Worm (Caenorhabditis elegans) whole organism, L4 larva: ENCODE data around the gene T24D8.6.

Experiments
- D1046.2 ChIP-seq: fragments of 200-800 bp; sonication (Bioruptor generic); IDR thresholded peaks from 2 replicates; pipeline ENCODE4 v1.3.6; 2022; ENCODE audit warnings: missing genetic modification characterization, missing compliant biosample characterization
- F26F4.8 ChIP-seq: fragments of 200-800 bp; sonication (Bioruptor generic); conservative IDR thresholded peaks from 2 replicates; pipeline ENCODE4 v1.3.6; 2022; ENCODE audit warnings: missing genetic modification characterization, missing compliant biosample characterization
- F49E8.2 ChIP-seq: sonication (generic microtip); optimal IDR thresholded peaks from 2 replicates; lab custom pipeline; 2016; ENCODE audit warnings: missing compliant biosample characterization, mild to moderate bottlenecking, missing genetic modification characterization, borderline replicate concordance
- T20F7.1 ChIP-seq: fragments of 200-800 bp; sonication (Bioruptor generic); optimal IDR thresholded peaks from 2 replicates; lab custom pipeline; 2018; ENCODE audit warnings: mild to moderate bottlenecking, missing genetic modification characterization, missing compliant biosample characterization
- T26A8.4 ChIP-seq: fragments of 200-800 bp; sonication (Bioruptor generic); IDR thresholded peaks from 2 replicates; pipeline ENCODE4 v1.3.6; 2022; ENCODE audit warnings: missing genetic modification characterization, missing compliant biosample characterization
- Y5F2A.4 ChIP-seq: fragments of 200-800 bp; sonication (Bioruptor generic); optimal IDR thresholded peaks from 2 replicates; lab custom pipeline; 2018; ENCODE audit warnings: mild to moderate bottlenecking, missing genetic modification characterization, missing compliant biosample characterization
- ZK546.5 ChIP-seq, 2 experiments: sonication (generic microtip); optimal IDR thresholded peaks; 2 replicates each; lab custom pipeline; 2017; ENCODE audit warnings: missing biosample characterization in 2 of 2, missing genetic modification characterization in 2 of 2
- aha-1 ChIP-seq: fragments of 150-350 bp; peaks from one replicate; lab custom pipeline; 2014; ENCODE audit warnings: missing biosample characterization, missing genetic modification characterization
- aly-2 ChIP-seq: sonication (generic microtip); optimal IDR thresholded peaks from 2 replicates; lab custom pipeline; 2018; ENCODE audit warnings: missing biosample characterization, missing genetic modification characterization
- ama-1 ChIP-seq: fragments of 150-350 bp; optimal IDR thresholded peaks from 2 replicates; lab custom pipeline; 2014; ENCODE audit warnings: inconsistent platforms, mixed read lengths
- arid-1 ChIP-seq: fragments of 200-800 bp; sonication (Bioruptor generic); conservative IDR thresholded peaks from 2 replicates; pipeline ENCODE4 v1.3.6; 2022; ENCODE audit warnings: missing genetic modification reagents, missing genetic modification characterization, missing compliant biosample characterization
- ceh-62 ChIP-seq: sonication (generic microtip); optimal IDR thresholded peaks from 2 replicates; lab custom pipeline; 2017; ENCODE audit warnings: missing biosample characterization, missing genetic modification characterization
- ceh-82 ChIP-seq: sonication (generic microtip); optimal IDR thresholded peaks from 2 replicates; lab custom pipeline; 2017; ENCODE audit warnings: missing biosample characterization, missing genetic modification characterization
- daf-8 ChIP-seq: fragments of 200-800 bp; sonication (Bioruptor generic); IDR thresholded peaks from 2 replicates; pipeline ENCODE4 v1.3.6; 2022; ENCODE audit warnings: missing genetic modification characterization, missing compliant biosample characterization
- dmd-6 ChIP-seq: fragments of 200-800 bp; sonication (Bioruptor generic); IDR thresholded peaks from 2 replicates; pipeline ENCODE4 v1.3.6; 2022; ENCODE audit warnings: missing genetic modification reagents, missing genetic modification characterization, missing compliant biosample characterization
- hlh-11 ChIP-seq: fragments of 200-800 bp; sonication (Bioruptor generic); optimal IDR thresholded peaks from 2 replicates; lab custom pipeline; 2018; ENCODE audit warnings: mild to moderate bottlenecking, missing genetic modification characterization, missing compliant biosample characterization
- lin-15B ChIP-seq: fragments of 150-350 bp; sonication (generic microtip); optimal IDR thresholded peaks from 3 replicates; lab custom pipeline; 2014; ENCODE audit warnings: missing biosample characterization, missing genetic modification characterization
- lin-29 ChIP-seq: fragments of 200-800 bp; sonication (Bioruptor generic); IDR thresholded peaks from 2 replicates; pipeline ENCODE4 v1.3.6; 2022; ENCODE audit warnings: missing genetic modification reagents, missing genetic modification characterization, missing compliant biosample characterization
- lin-38 ChIP-seq: fragments of 200-800 bp; sonication (Bioruptor generic); IDR thresholded peaks from 2 replicates; pipeline ENCODE4 v1.3.6; 2022; ENCODE audit warnings: missing genetic modification reagents, missing genetic modification characterization, missing compliant biosample characterization
- lir-3 ChIP-seq: sonication (generic microtip); optimal IDR thresholded peaks from 2 replicates; lab custom pipeline; 2016; ENCODE audit warnings: mild to moderate bottlenecking, missing genetic modification characterization, missing compliant biosample characterization
- mdl-1 ChIP-seq, 2 experiments: fragments of 150-350 bp in 1 of 2; sonication (generic microtip) in 1 of 2; optimal IDR thresholded peaks; 2 replicates each; lab custom pipeline; 2014 to 2017; ENCODE audit warnings: missing biosample characterization in 2 of 2, missing genetic modification characterization in 2 of 2
- mxl-2 ChIP-seq: fragments of 200-800 bp; sonication (Bioruptor generic); conservative IDR thresholded peaks from 2 replicates; pipeline ENCODE4 v1.3.6; 2022; ENCODE audit warnings: missing genetic modification reagents, missing genetic modification characterization, missing compliant biosample characterization
- nhr-10 ChIP-seq: fragments of 150-350 bp; optimal IDR thresholded peaks from 2 replicates; lab custom pipeline; 2014; ENCODE audit warnings: missing biosample characterization, missing genetic modification characterization
- nhr-11 ChIP-seq: fragments of 150-350 bp; optimal IDR thresholded peaks from 2 replicates; lab custom pipeline; 2014; ENCODE audit warnings: missing biosample characterization, missing genetic modification characterization
- nhr-111 ChIP-seq: fragments of 200-800 bp; sonication (Bioruptor generic); optimal IDR thresholded peaks from 2 replicates; lab custom pipeline; 2018; ENCODE audit warnings: mild to moderate bottlenecking, missing genetic modification characterization, missing compliant biosample characterization
- nhr-42 ChIP-seq: fragments of 200-800 bp; sonication (Bioruptor generic); IDR thresholded peaks from 2 replicates; pipeline ENCODE4 v1.3.6; 2022; ENCODE audit warnings: missing genetic modification characterization, missing compliant biosample characterization
- nhr-76 ChIP-seq: fragments of 150-350 bp; optimal IDR thresholded peaks from 2 replicates; lab custom pipeline; 2014; ENCODE audit warnings: missing biosample characterization, missing genetic modification characterization
- nhr-77 ChIP-seq: fragments of 150-350 bp; optimal IDR thresholded peaks from 2 replicates; lab custom pipeline; 2014; ENCODE audit warnings: missing biosample characterization, missing genetic modification characterization
- pha-4 ChIP-seq, 2 experiments: fragments of 150-350 bp in 1 of 2; fragments of 200-800 bp in 1 of 2; sonication (Bioruptor generic) in 1 of 2; IDR thresholded peaks in 1 of 2; optimal IDR thresholded peaks in 1 of 2; 2 replicates each; pipeline versions ENCODE4 v1.3.6 to Lab custom; 2014 to 2022; ENCODE audit warnings: missing genetic modification characterization in 2 of 2, missing genetic modification reagents in 2 of 2, missing biosample characterization in 1 of 2, missing compliant biosample characterization in 1 of 2
- pqm-1 ChIP-seq: sonication (generic microtip); optimal IDR thresholded peaks from 2 replicates; lab custom pipeline; 2017; ENCODE audit warnings: missing biosample characterization, missing genetic modification characterization
- saeg-2 ChIP-seq: fragments of 200-800 bp; sonication (Bioruptor generic); IDR thresholded peaks from 2 replicates; pipeline ENCODE4 v1.3.6; 2022; ENCODE audit warnings: missing genetic modification reagents, missing genetic modification characterization, missing compliant biosample characterization
- sdz-12 ChIP-seq: fragments of 200-800 bp; sonication (Bioruptor generic); optimal IDR thresholded peaks from 2 replicates; lab custom pipeline; 2018; ENCODE audit warnings: mild to moderate bottlenecking, missing genetic modification characterization, missing compliant biosample characterization
- set-16 ChIP-seq: fragments of 200-800 bp; sonication (Bioruptor generic); IDR thresholded peaks from 2 replicates; pipeline ENCODE4 v1.3.6; 2022; ENCODE audit warnings: missing genetic modification reagents, missing genetic modification characterization, missing compliant biosample characterization
- snpc-4 ChIP-seq: fragments of 150-350 bp; optimal IDR thresholded peaks from 2 replicates; lab custom pipeline; 2014; ENCODE audit warnings: missing biosample characterization, missing genetic modification characterization
- spr-1 ChIP-seq: sonication (generic microtip); optimal IDR thresholded peaks from 2 replicates; lab custom pipeline; 2016; ENCODE audit warnings: mild to moderate bottlenecking, missing genetic modification characterization, missing compliant biosample characterization
- tra-1 ChIP-seq: fragments of 200-800 bp; sonication (Bioruptor generic); IDR thresholded peaks from 2 replicates; pipeline ENCODE4 v1.3.6; 2022; ENCODE audit warnings: missing genetic modification reagents, missing genetic modification characterization, missing compliant biosample characterization
- unc-130 ChIP-seq: sonication (generic microtip); optimal IDR thresholded peaks from 2 replicates; lab custom pipeline; 2016; ENCODE audit warnings: missing genetic modification reagents, missing genetic modification characterization, missing compliant biosample characterization
- unc-62 ChIP-seq, 3 experiments: fragments of 150-350 bp in 1 of 3; sonication (generic microtip); optimal IDR thresholded peaks in 2 of 3; peaks in 1 of 3; 1 replicate in 1 of 3; 2 replicates in 2 of 3; lab custom pipeline; 2014 to 2017; ENCODE audit warnings: missing biosample characterization in 3 of 3, missing genetic modification characterization in 3 of 3, missing genetic modification reagents in 3 of 3, missing genotype in 1 of 3
- vab-7 ChIP-seq: fragments of 200-800 bp; sonication (Bioruptor generic); IDR thresholded peaks from 2 replicates; pipeline ENCODE4 v1.3.6; 2022; ENCODE audit warnings: missing genetic modification reagents, missing genetic modification characterization, missing compliant biosample characterization
- zfp-3 ChIP-seq: fragments of 200-800 bp; sonication (Bioruptor generic); conservative IDR thresholded peaks from 2 replicates; pipeline ENCODE4 v1.3.6; 2022; ENCODE audit warnings: missing genetic modification reagents, missing genetic modification characterization, missing compliant biosample characterization
- zip-11 ChIP-seq: fragments of 200-800 bp; sonication (Bioruptor generic); IDR thresholded peaks from 2 replicates; pipeline ENCODE4 v1.3.6; 2022; ENCODE audit warnings: missing genetic modification characterization, missing compliant biosample characterization
- ztf-7 ChIP-seq: fragments of 150-350 bp; optimal IDR thresholded peaks from 2 replicates; lab custom pipeline; 2014; ENCODE audit warnings: missing biosample characterization, missing genetic modification characterization

T24D8.6 gene

ce11 chrX:2347962-2348361 lies 17.8 kb downstream of the T24D8.6 start:
- no peak for TF ChIP-seq sdz-12
- no peak for TF ChIP-seq ceh-62 (tag; lab: Kevin White, UChicago)
- TF ChIP-seq lin-15B (tag; lab: Kevin White, UChicago): no peak
- TF ChIP-seq unc-130 (GFP tag; lab: Kevin White, UChicago): no peak
- no peak for TF ChIP-seq pqm-1 (tag; lab: Kevin White, UChicago)
- no peak for TF ChIP-seq daf-8 (GFP tag; lab: Robert Waterston, UW)
- no peak for TF ChIP-seq ama-1 (lab: Kevin White, UChicago)
- TF ChIP-seq lin-38 (GFP tag; lab: Robert Waterston, UW): no peak
- no peak for TF ChIP-seq nhr-11 (tag; lab: Kevin White, UChicago)
- TF ChIP-seq zip-11 (GFP tag; lab: Robert Waterston, UW): no peak
- TF ChIP-seq F26F4.8 (GFP tag; lab: Robert Waterston, UW): no peak
- no peak for TF ChIP-seq vab-7 (GFP tag; lab: Robert Waterston, UW)

DNA sequence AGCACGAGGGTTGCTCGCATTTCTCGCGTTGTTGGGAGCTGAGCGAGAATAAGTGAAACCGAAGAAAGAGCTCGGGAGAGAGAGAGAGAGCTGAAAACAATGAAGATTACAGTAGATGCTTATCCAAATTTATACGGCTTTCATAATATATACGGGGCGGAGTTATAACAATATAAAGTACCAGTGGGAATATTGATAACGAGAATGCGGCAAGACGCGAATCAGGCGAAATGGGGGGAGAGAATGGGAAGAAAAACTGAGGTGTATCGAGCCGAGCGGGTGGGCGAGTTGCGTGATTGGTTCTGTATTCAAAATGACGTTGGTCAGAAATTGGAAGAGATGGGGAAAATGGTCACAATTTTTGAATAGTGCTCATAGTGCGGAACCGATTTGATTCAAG lies 21.1 kb downstream of the T24D8.6 start, which contains the start of gene nlp-2:
TSS of gene nlp-2 (minus strand) at position 101 of the 400 bp plus-strand sequence.
- TF ChIP-seq nhr-76 (tag; lab: Kevin White, UChicago) (no peak), nhr-42 (no peak), nhr-10 (tag; lab: Kevin White, UChicago) (no peak), nhr-77 (no peak), lir-3 (no peak), saeg-2 (GFP tag; lab: Robert Waterston, UW) (no peak), tra-1 (no peak), mdl-1 (tag; optimal IDR thresholded peaks at IDR 0.05; lab: Kevin White, UChicago) (no peak), arid-1 (GFP tag; lab: Robert Waterston, UW) (no peak), lin-29 (GFP tag; lab: Robert Waterston, UW) (no peak), zfp-3 (GFP tag; lab: Robert Waterston, UW) (no peak), T20F7.1 (GFP tag; lab: Kevin White, UChicago) (no peak)

- no peak for TF ChIP-seq dmd-6 (GFP tag; lab: Robert Waterston, UW)
- TF ChIP-seq set-16 (GFP tag; lab: Robert Waterston, UW): no peak
- no peak for TF ChIP-seq nhr-111 (GFP tag; lab: Kevin White, UChicago)
- TF ChIP-seq mdl-1 (tag; optimal IDR thresholded peaks at IDR 0.05; lab: Kevin White, UChicago): no peak
- TF ChIP-seq aha-1: peak; percentile 52
- no peak for TF ChIP-seq ZK546.5 (tag; optimal IDR thresholded peaks at IDR 0.05; lab: Kevin White, UChicago)
- TF ChIP-seq pha-4 (GFP tag; IDR thresholded peaks at IDR 0.05; lab: Robert Waterston, UW): no peak
- no peak for TF ChIP-seq pha-4 (tag; optimal IDR thresholded peaks at IDR 0.05; lab: Kevin White, UChicago)
These were observed 21.7 kb downstream of the T24D8.6 start for ce11 chrX:2344104-2344503.

- TF ChIP-seq spr-1 (no peak), hlh-11 (no peak), ztf-7 (tag; lab: Kevin White, UChicago) (no peak), Y5F2A.4 (GFP tag; lab: Kevin White, UChicago) (no peak)
- TF ChIP-seq, all 104 proteins: peak for 0
These were observed 22.9 kb downstream of the T24D8.6 start, which contains the start of gene nlp-23 for ce11 chrX:2342859-2343258. Gene nlp-23 (minus strand): TSS chrX:2342959.

DNA sequence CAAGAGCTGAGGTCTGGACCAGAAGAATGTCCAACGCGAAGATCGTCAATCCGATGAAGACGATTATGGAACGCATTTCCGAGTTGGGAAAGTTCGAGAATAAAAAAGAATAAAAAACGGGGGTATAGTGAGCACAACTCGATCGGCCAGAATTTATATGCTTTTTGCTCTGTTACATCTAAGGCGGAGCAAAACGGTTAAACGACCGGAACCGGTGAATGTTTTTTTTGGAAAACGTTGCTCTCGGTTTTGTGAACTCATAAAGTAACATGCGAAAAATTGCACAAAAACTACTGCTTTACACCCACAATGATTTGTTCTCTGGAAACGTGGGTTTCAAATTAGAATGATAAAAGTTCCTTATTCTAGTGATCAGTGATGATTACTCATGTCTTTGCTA lies 23.8 kb downstream of the T24D8.6 start, which contains the start of gene nlp-22:
TSS of gene nlp-22 (minus strand) at position 101 of the 400 bp plus-strand sequence.
- TF ChIP-seq arid-1 (GFP tag; lab: Robert Waterston, UW): no peak
- no peak for TF ChIP-seq F26F4.8 (GFP tag; lab: Robert Waterston, UW)
- no peak for TF ChIP-seq nhr-77
- TF ChIP-seq unc-62 (GFP tag; optimal IDR thresholded peaks at IDR 0.05 in 1 of 2; lab: Kevin White, UChicago): no peak
- TF ChIP-seq unc-62 (tag; optimal IDR thresholded peaks at IDR 0.05; lab: Kevin White, UChicago): no peak
- no peak for TF ChIP-seq aly-2 (tag; lab: Kevin White, UChicago)
- no peak for TF ChIP-seq mxl-2 (GFP tag; lab: Robert Waterston, UW)
- TF ChIP-seq ceh-82 (tag; lab: Kevin White, UChicago): no peak
- TF ChIP-seq snpc-4 (tag; lab: Kevin White, UChicago): no peak
- no peak for TF ChIP-seq lin-15B (tag; lab: Kevin White, UChicago)
- no peak for TF ChIP-seq lin-29 (GFP tag; lab: Robert Waterston, UW)
- TF ChIP-seq T26A8.4 (GFP tag; lab: Robert Waterston, UW): no peak
- TF ChIP-seq D1046.2: no peak
- TF ChIP-seq F49E8.2 (tag; lab: Kevin White, UChicago): no peak
